Worm (Caenorhabditis elegans): ENCODE measurements around the gene fbxa-151.
A peak's percentile ranks its signal among the peaks of the same experiment; 100 is the strongest.

Gene fbxa-151

ce11 chrIII:1230174-1230573, 36.5 kb downstream of the fbxa-151 start, which contains the start of gene pes-4:
TSS of gene pes-4 (minus strand) at chrIII:1230274.
- TF ChIP-seq T22C8.4 (GFP tag; IDR thresholded peaks at IDR 0.05) (no peak), flt-1 (GFP tag; IDR thresholded peaks at IDR 0.05) (no peak), tab-1 (GFP tag; IDR thresholded peaks at IDR 0.05) (no peak), klf-2 (GFP tag; conservative IDR thresholded peaks at IDR 0.05) (no peak), ref-1 (GFP tag; conservative IDR thresholded peaks at IDR 0.05) (no peak), cog-1 (tag; optimal IDR thresholded peaks at IDR 0.05) (no peak), ztf-23 (GFP tag; IDR thresholded peaks at IDR 0.05) (no peak), med-1 (GFP tag; optimal IDR thresholded peaks at IDR 0.05; ENCODE audit: insufficient read depth) (no peak), ztf-29 (GFP tag; IDR thresholded peaks at IDR 0.05) (no peak)

ce11 chrIII:1229510-1229909, 37.2 kb downstream of the fbxa-151 start:
- TF ChIP-seq tab-1 (GFP tag; IDR thresholded peaks at IDR 0.05) (no peak), klf-2 (GFP tag; conservative IDR thresholded peaks at IDR 0.05) (no peak), ztf-29 (GFP tag; IDR thresholded peaks at IDR 0.05) (no peak)

- TF ChIP-seq T22C8.4 (GFP tag; IDR thresholded peaks at IDR 0.05) (no peak), ztf-23 (GFP tag; IDR thresholded peaks at IDR 0.05) (no peak), ref-1 (GFP tag; conservative IDR thresholded peaks at IDR 0.05) (no peak), tab-1 (GFP tag; IDR thresholded peaks at IDR 0.05) (no peak), klf-2 (GFP tag; conservative IDR thresholded peaks at IDR 0.05) (no peak), cog-1 (tag; optimal IDR thresholded peaks at IDR 0.05) (no peak)
Observed at ce11 chrIII:1228593-1228992, 38.1 kb downstream of the fbxa-151 start.

ce11 chrIII:1226256-1226655, 40.4 kb downstream of the fbxa-151 start:
- no peak for TF ChIP-seq tab-1 (GFP tag; IDR thresholded peaks at IDR 0.05)
- no peak for TF ChIP-seq med-1 (GFP tag; optimal IDR thresholded peaks at IDR 0.05; ENCODE audit: insufficient read depth)
- TF ChIP-seq ztf-23 (GFP tag; IDR thresholded peaks at IDR 0.05): 0 out of 2 replicates have a peak, but pooled peaks have one; percentile 9
- TF ChIP-seq ref-1 (GFP tag; conservative IDR thresholded peaks at IDR 0.05): no peak

DNA sequence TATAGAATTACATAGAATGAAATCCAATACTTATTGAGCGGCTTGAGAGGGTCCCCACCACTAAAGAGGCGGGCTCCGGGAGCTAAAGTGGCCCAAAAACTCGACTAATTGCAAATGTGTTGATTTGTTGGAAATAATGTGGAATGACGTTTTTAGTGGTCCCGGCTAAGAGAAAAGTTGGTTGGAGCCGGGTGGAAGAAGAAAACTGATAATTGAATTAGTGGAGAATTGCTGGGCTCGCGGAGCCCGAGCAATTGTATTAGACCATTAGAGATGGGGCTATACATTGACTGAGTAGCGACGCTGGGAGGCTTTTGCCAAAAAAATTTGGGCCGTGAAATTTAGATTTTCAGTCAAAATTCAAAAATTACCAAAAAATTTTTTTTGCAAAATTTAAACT, 41.1 kb downstream of the fbxa-151 start:
- TF ChIP-seq med-1 (GFP tag; optimal IDR thresholded peaks at IDR 0.05; ENCODE audit: insufficient read depth): no peak
- no peak for TF ChIP-seq ztf-29 (GFP tag; IDR thresholded peaks at IDR 0.05)
- 0 out of 2 replicates have a peak, but pooled peaks have one; percentile 19 for TF ChIP-seq flt-1 (GFP tag; IDR thresholded peaks at IDR 0.05)

DNA sequence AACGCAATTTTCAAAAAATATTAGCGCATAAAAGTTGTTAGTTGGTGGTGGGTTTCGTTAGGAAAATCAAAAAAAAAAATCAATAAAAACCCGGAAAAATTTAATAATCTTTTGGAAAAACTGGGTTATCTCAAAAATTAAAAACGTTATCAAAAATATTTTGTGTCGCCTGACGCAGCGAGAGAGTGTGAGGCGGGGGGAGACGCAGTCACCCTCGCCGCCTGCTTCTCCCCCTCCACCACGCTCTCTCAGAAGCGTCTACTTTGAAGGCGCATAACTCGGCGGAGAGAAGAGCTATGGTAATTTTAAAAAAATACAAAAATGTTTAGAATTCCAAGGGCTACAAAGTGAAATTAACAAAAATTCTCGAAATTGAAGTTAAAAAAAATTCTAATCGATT, 41.6 kb downstream of the fbxa-151 start:
- TF ChIP-seq ref-1 (GFP tag; conservative IDR thresholded peaks at IDR 0.05) (no peak), ztf-29 (GFP tag; IDR thresholded peaks at IDR 0.05) (no peak), klf-2 (GFP tag; conservative IDR thresholded peaks at IDR 0.05) (no peak), T22C8.4 (GFP tag; IDR thresholded peaks at IDR 0.05) (no peak), ztf-23 (GFP tag; IDR thresholded peaks at IDR 0.05) (no peak)

DNA sequence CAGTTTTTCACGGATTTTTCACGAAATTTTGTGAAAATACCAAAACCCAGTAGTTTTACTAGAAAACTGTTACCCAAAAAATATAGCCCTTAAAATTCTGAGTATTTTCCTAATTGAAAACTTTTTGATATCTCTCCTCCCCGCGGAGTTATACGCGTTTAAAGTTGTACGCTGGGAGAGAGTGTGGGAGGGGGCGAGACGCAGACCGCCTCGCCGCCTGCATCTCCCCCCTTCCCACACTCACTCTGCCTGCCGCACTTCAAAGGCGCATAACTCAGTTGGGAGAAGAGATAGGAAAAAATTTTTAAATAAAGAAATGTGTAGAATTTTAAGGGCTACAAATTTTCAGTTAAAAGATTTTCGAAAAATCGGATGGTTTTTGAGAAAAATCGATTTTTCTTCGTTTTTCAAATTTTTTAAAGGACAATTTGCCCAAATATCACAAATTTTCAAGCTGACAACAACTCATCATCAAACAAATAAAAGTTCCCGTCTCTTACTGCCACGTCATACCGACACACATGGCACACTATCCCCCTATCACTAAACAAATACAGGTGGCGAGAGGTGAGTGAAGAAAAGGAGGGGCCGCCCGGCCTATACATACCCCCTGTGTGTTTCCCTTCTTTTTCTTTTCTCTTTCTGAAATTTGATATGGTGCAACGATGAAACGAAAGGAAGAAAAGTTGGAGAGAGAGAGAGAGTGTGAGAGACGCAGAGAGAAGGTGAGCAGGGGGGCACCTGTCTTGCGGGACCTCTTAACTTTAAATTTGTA, 43.2 kb downstream of the fbxa-151 start:
- TF ChIP-seq ztf-29 (GFP tag; IDR thresholded peaks at IDR 0.05): no peak
- no peak for TF ChIP-seq ref-1 (GFP tag; conservative IDR thresholded peaks at IDR 0.05)
- no peak for TF ChIP-seq med-1 (GFP tag; optimal IDR thresholded peaks at IDR 0.05; ENCODE audit: insufficient read depth)
- TF ChIP-seq flt-1 (GFP tag; IDR thresholded peaks at IDR 0.05): no peak
- TF ChIP-seq tab-1 (GFP tag; IDR thresholded peaks at IDR 0.05): no peak
- TF ChIP-seq T22C8.4 (GFP tag; IDR thresholded peaks at IDR 0.05): no peak
- no peak for TF ChIP-seq ztf-23 (GFP tag; IDR thresholded peaks at IDR 0.05)
- TF ChIP-seq cog-1 (tag; optimal IDR thresholded peaks at IDR 0.05): no peak
- TF ChIP-seq klf-2 (GFP tag; conservative IDR thresholded peaks at IDR 0.05): no peak

DNA sequence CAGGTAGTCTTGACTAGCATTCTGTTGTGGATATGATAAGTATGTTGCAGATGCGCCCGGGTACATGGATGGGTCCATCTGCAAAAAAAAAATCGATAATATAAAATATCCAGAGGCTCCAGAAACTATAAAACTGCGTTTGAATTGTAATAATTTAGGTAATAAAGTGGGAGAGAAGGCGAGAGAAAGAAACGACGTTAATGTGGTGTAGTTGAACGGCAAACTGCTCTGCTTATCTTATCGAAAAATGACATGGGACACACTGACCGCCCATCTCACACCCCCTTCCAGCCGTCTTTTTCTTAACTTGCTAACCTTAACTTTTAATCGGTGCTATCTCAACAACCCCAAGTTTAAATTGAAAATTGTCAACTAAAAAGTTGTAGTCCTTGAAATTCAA, 44.7 kb downstream of the fbxa-151 start:
- TF ChIP-seq T22C8.4 (GFP tag; IDR thresholded peaks at IDR 0.05) (0 out of 2 replicates have a peak, but pooled peaks have one; percentile 45), med-1 (GFP tag; optimal IDR thresholded peaks at IDR 0.05; ENCODE audit: insufficient read depth) (no peak)

- TF ChIP-seq med-1 (GFP tag; optimal IDR thresholded peaks at IDR 0.05; ENCODE audit: insufficient read depth) (no peak), tab-1 (GFP tag; IDR thresholded peaks at IDR 0.05) (no peak), T22C8.4 (GFP tag; IDR thresholded peaks at IDR 0.05) (no peak), flt-1 (GFP tag; IDR thresholded peaks at IDR 0.05) (no peak), ztf-29 (GFP tag; IDR thresholded peaks at IDR 0.05) (no peak), klf-2 (GFP tag; conservative IDR thresholded peaks at IDR 0.05) (no peak), cog-1 (tag; optimal IDR thresholded peaks at IDR 0.05) (no peak), ztf-23 (GFP tag; IDR thresholded peaks at IDR 0.05) (no peak), ref-1 (GFP tag; conservative IDR thresholded peaks at IDR 0.05) (no peak)
Observed at ce11 chrIII:1220012-1220411, 46.7 kb downstream of the fbxa-151 start.

- TF ChIP-seq cog-1 (tag; optimal IDR thresholded peaks at IDR 0.05): no peak
- TF ChIP-seq med-1 (GFP tag; optimal IDR thresholded peaks at IDR 0.05; ENCODE audit: insufficient read depth): no peak
- TF ChIP-seq ztf-29 (GFP tag; IDR thresholded peaks at IDR 0.05): no peak
- TF ChIP-seq klf-2 (GFP tag; conservative IDR thresholded peaks at IDR 0.05): no peak
- TF ChIP-seq ztf-23 (GFP tag; IDR thresholded peaks at IDR 0.05): no peak
- TF ChIP-seq ref-1 (GFP tag; conservative IDR thresholded peaks at IDR 0.05): no peak
- TF ChIP-seq tab-1 (GFP tag; IDR thresholded peaks at IDR 0.05): no peak
- no peak for TF ChIP-seq T22C8.4 (GFP tag; IDR thresholded peaks at IDR 0.05)
- TF ChIP-seq flt-1 (GFP tag; IDR thresholded peaks at IDR 0.05): no peak
Observed at ce11 chrIII:1218998-1219397, 47.7 kb downstream of the fbxa-151 start.

ce11 chrIII:1218221-1218620, 48.5 kb downstream of the fbxa-151 start:
- TF ChIP-seq med-1 (GFP tag; optimal IDR thresholded peaks at IDR 0.05; ENCODE audit: insufficient read depth) (no peak), T22C8.4 (GFP tag; IDR thresholded peaks at IDR 0.05) (no peak), ztf-23 (GFP tag; IDR thresholded peaks at IDR 0.05) (peak; percentile 60), klf-2 (GFP tag; conservative IDR thresholded peaks at IDR 0.05) (0 out of 2 replicates have a peak, but pooled peaks have one; percentile 26), tab-1 (GFP tag; IDR thresholded peaks at IDR 0.05) (peak; percentile 83; the same call in 1 of the 2 replicates), ztf-29 (GFP tag; IDR thresholded peaks at IDR 0.05) (peak; percentile 72; the same call in 1 of the 2 replicates), flt-1 (GFP tag; IDR thresholded peaks at IDR 0.05) (peak; percentile 75; the same call in 1 of the 2 replicates), ref-1 (GFP tag; conservative IDR thresholded peaks at IDR 0.05) (peak; percentile 32; the same call in 1 of the 2 replicates)

All from whole organism, midembryonic.